Worm (Caenorhabditis elegans) whole organism, L3 larva: ENCODE data around the gene Y57G11C.1142.

ENCODE experiments used
- aly-2 ChIP-seq: fragments of 150-350 bp; optimal IDR thresholded peaks from 2 replicates; lab custom pipeline; 2014; ENCODE audit warnings: missing biosample characterization, missing genetic modification characterization
- ceh-28 ChIP-seq: fragments of 150-350 bp; optimal IDR thresholded peaks from 2 replicates; lab custom pipeline; 2014; ENCODE audit warnings: missing biosample characterization, missing genetic modification reagents, missing genetic modification characterization
- elt-3 ChIP-seq, 3 experiments: fragments of 150-350 bp in 1 of 3; sonication (generic microtip) in 2 of 3; optimal IDR thresholded peaks; 2 replicates in 2 of 3; 4 replicates in 1 of 3; lab custom pipeline; 2014 to 2017; ENCODE audit warnings: missing biosample characterization in 3 of 3, missing genetic modification characterization in 3 of 3
- eor-1 ChIP-seq, 2 experiments: fragments of 150-350 bp; optimal IDR thresholded peaks; 2 replicates each; lab custom pipeline; 2014 to 2018; ENCODE audit warnings: missing biosample characterization in 2 of 2, missing genetic modification characterization in 2 of 2
- fkh-10 ChIP-seq: sonication (generic microtip); optimal IDR thresholded peaks from 2 replicates; lab custom pipeline; 2017; ENCODE audit warnings: missing biosample characterization, missing genetic modification reagents, missing genetic modification characterization
- nhr-237 ChIP-seq: fragments of 150-350 bp; optimal IDR thresholded peaks from 2 replicates; lab custom pipeline; 2014; ENCODE audit warnings: missing biosample characterization, missing genetic modification characterization
- pha-4 ChIP-seq: fragments of 150-350 bp; optimal IDR thresholded peaks from 2 replicates; lab custom pipeline; 2014; ENCODE audit warnings: missing biosample characterization, missing genetic modification reagents, missing genetic modification characterization
- skn-1 ChIP-seq: fragments of 150-350 bp; optimal IDR thresholded peaks from 2 replicates; lab custom pipeline; 2014; ENCODE audit warnings: missing biosample characterization, missing genetic modification characterization
- snpc-4 ChIP-seq: fragments of 150-350 bp; optimal IDR thresholded peaks from 2 replicates; lab custom pipeline; 2014; ENCODE audit warnings: missing biosample characterization, missing genetic modification characterization
- tbx-2 ChIP-seq: sonication (generic microtip); optimal IDR thresholded peaks from 2 replicates; lab custom pipeline; 2016; ENCODE audit warnings: mild to moderate bottlenecking, missing genetic modification characterization, missing compliant biosample characterization

DNA sequence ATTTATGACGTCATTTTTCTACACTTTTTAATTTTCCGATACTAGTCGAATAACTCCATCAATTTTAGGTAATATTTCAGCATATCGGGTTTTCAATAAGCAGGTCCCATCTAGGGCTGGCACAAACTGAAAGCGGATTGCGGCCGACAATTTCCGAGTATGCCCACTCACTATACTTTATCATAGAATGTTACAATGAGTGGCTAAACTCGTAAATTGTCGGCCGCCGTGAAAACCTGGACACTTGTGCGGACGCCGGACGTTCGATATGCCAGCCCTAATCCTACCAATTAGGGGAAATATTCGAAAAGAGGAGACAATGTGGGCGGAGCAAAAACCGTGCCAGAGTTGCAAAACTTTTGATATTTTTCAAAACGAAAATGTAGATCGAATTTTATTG, 42.8 kb upstream of the Y57G11C.1142 start:
- TF ChIP-seq aly-2 (tag; lab: Kevin White, UChicago), result no peak
- no peak for TF ChIP-seq nhr-237 (tag; lab: Kevin White, UChicago)
- no peak for TF ChIP-seq fkh-10
- TF ChIP-seq tbx-2 (tag; lab: Kevin White, UChicago), result no peak
- no peak for TF ChIP-seq ceh-28 (tag; lab: Kevin White, UChicago)
- TF ChIP-seq snpc-4 (tag; lab: Kevin White, UChicago), result no peak
- no peak for TF ChIP-seq pha-4
- no peak for TF ChIP-seq eor-1 (tag; optimal IDR thresholded peaks at IDR 0.05; lab: Kevin White, UChicago)
- TF ChIP-seq elt-3 (tag; optimal IDR thresholded peaks at IDR 0.05; lab: Kevin White, UChicago), result no peak
- TF ChIP-seq skn-1 (tag; lab: Kevin White, UChicago), result no peak
